Worm (Caenorhabditis elegans) whole organism, L4/young adult: ENCODE results near the gene ZK470.4.

Experiments used
- dao-5 ChIP-seq: sonication (generic microtip); optimal IDR thresholded peaks from 2 replicates; lab custom pipeline; 2016; ENCODE audit warnings: missing genotype, missing genetic modification characterization, moderate library complexity, missing compliant biosample characterization
- him-1 ChIP-seq: sonication (generic microtip); optimal IDR thresholded peaks from 2 replicates; lab custom pipeline; 2016; ENCODE audit warnings: missing genotype, missing genetic modification reagents, missing genetic modification characterization, missing compliant biosample characterization

ce11 chrX:4154784-4155183 is 15.2 kb upstream of the ZK470.4 start:
- TF ChIP-seq dao-5 (no peak), him-1 (tag; lab: Kevin White, UChicago) (no peak)
